Worm (Caenorhabditis elegans) whole organism, late embryonic: ENCODE results near the gene clec-240.

Experiments
- F13H6.1 ChIP-seq: sonication (generic microtip); optimal IDR thresholded peaks from 2 replicates; lab custom pipeline; 2016; ENCODE audit warnings: missing genetic modification characterization, missing compliant biosample characterization
- ama-1 ChIP-seq: fragments of 150-350 bp; optimal IDR thresholded peaks from 2 replicates; lab custom pipeline; 2014
- ceh-14 ChIP-seq: sonication (generic microtip); optimal IDR thresholded peaks from 2 replicates; lab custom pipeline; 2016; ENCODE audit warnings: missing genotype, missing genetic modification characterization, missing compliant biosample characterization
- ceh-18 ChIP-seq: sonication (generic microtip); optimal IDR thresholded peaks from 2 replicates; lab custom pipeline; 2016; ENCODE audit warnings: missing genetic modification characterization, missing compliant biosample characterization
- fkh-10 ChIP-seq: fragments of 150-350 bp; optimal IDR thresholded peaks from 2 replicates; lab custom pipeline; 2014; ENCODE audit warnings: missing biosample characterization, missing genetic modification reagents, missing genetic modification characterization
- lin-11 ChIP-seq: fragments of 200-800 bp; sonication (Bioruptor generic); optimal IDR thresholded peaks from 2 replicates; lab custom pipeline; 2018; ENCODE audit warnings: mild to moderate bottlenecking, missing genetic modification characterization, missing compliant biosample characterization
- nhr-11 ChIP-seq: fragments of 150-350 bp; optimal IDR thresholded peaks from 2 replicates; lab custom pipeline; 2014; ENCODE audit warnings: missing biosample characterization, missing genetic modification characterization
- rnt-1 ChIP-seq: sonication (generic microtip); optimal IDR thresholded peaks from 2 replicates; lab custom pipeline; 2016; ENCODE audit warnings: missing genetic modification characterization, missing compliant biosample characterization
- sox-4 ChIP-seq: sonication (generic microtip); optimal IDR thresholded peaks from 2 replicates; lab custom pipeline; 2017; ENCODE audit warnings: mild to moderate bottlenecking, missing genetic modification characterization, inconsistent platforms, missing compliant biosample characterization
- unc-55 ChIP-seq: sonication (generic microtip); optimal IDR thresholded peaks from 2 replicates; lab custom pipeline; 2017; ENCODE audit warnings: missing biosample characterization, missing genetic modification reagents, missing genetic modification characterization

ce11 chrV:16988614-16989013 lies 21.2 kb upstream of the clec-240 start, which contains the start of gene Y102A5C.27:
- no peak for TF ChIP-seq rnt-1
- no peak for TF ChIP-seq fkh-10 (GFP tag; lab: Kevin White, UChicago)
- no peak for TF ChIP-seq ama-1 (lab: Kevin White, UChicago)
- no peak for TF ChIP-seq lin-11 (tag; lab: Kevin White, UChicago)
- no peak for TF ChIP-seq unc-55 (GFP tag; lab: Kevin White, UChicago)
- no peak for TF ChIP-seq sox-4
- TF ChIP-seq nhr-11 (tag; lab: Kevin White, UChicago): no peak
- TF ChIP-seq ceh-14 (tag; lab: Kevin White, UChicago): no peak
- TF ChIP-seq F13H6.1 (tag; lab: Kevin White, UChicago): no peak
- TF ChIP-seq ceh-18 (tag; lab: Kevin White, UChicago): no peak
